Worm (Caenorhabditis elegans) whole organism, L2 larva: ENCODE results near the gene C09G9.5.

ENCODE experiments used
- C34F6.9 ChIP-seq: fragments of 150-350 bp; optimal IDR thresholded peaks from 2 replicates; lab custom pipeline; 2014; ENCODE audit warnings: missing biosample characterization, missing genetic modification characterization
- F13H6.1 ChIP-seq: sonication (generic microtip); optimal IDR thresholded peaks from 2 replicates; lab custom pipeline; 2016; ENCODE audit warnings: missing genetic modification characterization, missing compliant biosample characterization
- R02D3.7 ChIP-seq: fragments of 150-350 bp; optimal IDR thresholded peaks from 2 replicates; lab custom pipeline; 2014; ENCODE audit warnings: missing biosample characterization, missing genetic modification characterization
- Y55F3AM.14 ChIP-seq: fragments of 200-800 bp; sonication (Bioruptor generic); optimal IDR thresholded peaks from 2 replicates; lab custom pipeline; 2018; ENCODE audit warnings: mild to moderate bottlenecking, missing genetic modification characterization, missing compliant biosample characterization
- ZK546.5 ChIP-seq: sonication (generic microtip); optimal IDR thresholded peaks from 2 replicates; lab custom pipeline; 2017; ENCODE audit warnings: missing biosample characterization, missing genetic modification characterization
- alr-1 ChIP-seq: fragments of 150-350 bp; optimal IDR thresholded peaks from 2 replicates; lab custom pipeline; 2014; ENCODE audit warnings: missing biosample characterization, missing genetic modification characterization
- aly-2 ChIP-seq: fragments of 150-350 bp; optimal IDR thresholded peaks from 2 replicates; lab custom pipeline; 2014; ENCODE audit warnings: missing biosample characterization, missing genetic modification characterization
- ama-1 ChIP-seq: fragments of 150-350 bp; optimal IDR thresholded peaks from 2 replicates; lab custom pipeline; 2018; ENCODE audit warnings: inconsistent platforms
- blmp-1 ChIP-seq: sonication (generic microtip); optimal IDR thresholded peaks from 2 replicates; lab custom pipeline; 2017; ENCODE audit warnings: missing genetic modification characterization, mild to moderate bottlenecking, missing compliant biosample characterization, antibody characterized with exemption, moderate library complexity; ENCODE audit not compliant: insufficient read depth
- ceh-16 ChIP-seq: fragments of 150-350 bp; optimal IDR thresholded peaks from 2 replicates; lab custom pipeline; 2014; ENCODE audit warnings: missing biosample characterization, missing genetic modification characterization
- ceh-82 ChIP-seq: fragments of 150-350 bp; optimal IDR thresholded peaks from 2 replicates; lab custom pipeline; 2014; ENCODE audit warnings: missing biosample characterization, missing genetic modification characterization
- crh-2 ChIP-seq: sonication (generic microtip); optimal IDR thresholded peaks from 2 replicates; lab custom pipeline; 2017; ENCODE audit warnings: missing biosample characterization, missing genetic modification characterization
- dmd-4 ChIP-seq: sonication (generic microtip); optimal IDR thresholded peaks from 2 replicates; lab custom pipeline; 2017; ENCODE audit warnings: missing biosample characterization, missing genetic modification characterization
- egl-27 ChIP-seq: sonication (generic microtip); optimal IDR thresholded peaks from 3 replicates; lab custom pipeline; 2017; ENCODE audit warnings: missing biosample characterization, missing genetic modification reagents, missing genetic modification characterization
- elt-1 ChIP-seq: fragments of 150-350 bp; optimal IDR thresholded peaks from 2 replicates; lab custom pipeline; 2014; ENCODE audit warnings: missing biosample characterization, missing genetic modification characterization
- elt-3 ChIP-seq: sonication (generic microtip); optimal IDR thresholded peaks from 2 replicates; lab custom pipeline; 2017; ENCODE audit warnings: missing biosample characterization, missing genetic modification characterization
- fos-1 ChIP-seq: fragments of 150-350 bp; optimal IDR thresholded peaks from 2 replicates; lab custom pipeline; 2014; ENCODE audit warnings: missing biosample characterization, missing genetic modification characterization
- gmeb-1 ChIP-seq: fragments of 150-350 bp; optimal IDR thresholded peaks from 2 replicates; lab custom pipeline; 2014; ENCODE audit warnings: missing biosample characterization, missing genetic modification characterization
- lin-11 ChIP-seq: fragments of 150-350 bp; sonication (generic microtip); optimal IDR thresholded peaks from 2 replicates; lab custom pipeline; 2014; ENCODE audit warnings: missing biosample characterization, missing genetic modification characterization, inconsistent platforms, mixed read lengths
- lin-13 ChIP-seq: fragments of 150-350 bp; optimal IDR thresholded peaks from 2 replicates; lab custom pipeline; 2014; ENCODE audit warnings: missing biosample characterization, missing genetic modification reagents, missing genetic modification characterization
- lin-39 ChIP-seq: fragments of 150-350 bp; optimal IDR thresholded peaks from 2 replicates; lab custom pipeline; 2014; ENCODE audit warnings: missing biosample characterization, missing genetic modification reagents, missing genetic modification characterization
- lsy-2 ChIP-seq, 2 experiments: fragments of 150-350 bp in 1 of 2; sonication (generic microtip) in 1 of 2; optimal IDR thresholded peaks; 2 replicates each; lab custom pipeline; 2014 to 2017; ENCODE audit warnings: missing biosample characterization in 2 of 2, missing genetic modification characterization in 2 of 2
- mab-5 ChIP-seq: fragments of 150-350 bp; optimal IDR thresholded peaks from 2 replicates; lab custom pipeline; 2014; ENCODE audit warnings: missing biosample characterization, missing genetic modification characterization
- mbf-1 ChIP-seq: sonication (generic microtip); optimal IDR thresholded peaks from 2 replicates; lab custom pipeline; 2017; ENCODE audit warnings: missing biosample characterization, missing genetic modification characterization
- mdl-1 ChIP-seq, 2 experiments: fragments of 150-350 bp in 1 of 2; sonication (generic microtip) in 1 of 2; optimal IDR thresholded peaks; 2 replicates each; lab custom pipeline; 2017; ENCODE audit warnings: missing biosample characterization in 2 of 2, missing genetic modification characterization in 2 of 2
- nhr-10 ChIP-seq: sonication (generic microtip); optimal IDR thresholded peaks from 2 replicates; lab custom pipeline; 2017; ENCODE audit warnings: missing biosample characterization, missing genetic modification characterization
- nhr-11 ChIP-seq: fragments of 150-350 bp; optimal IDR thresholded peaks from 2 replicates; lab custom pipeline; 2014; ENCODE audit warnings: missing biosample characterization, missing genetic modification characterization
- nhr-12 ChIP-seq: fragments of 150-350 bp; optimal IDR thresholded peaks from 2 replicates; lab custom pipeline; 2014; ENCODE audit warnings: missing biosample characterization, missing genetic modification characterization
- nhr-129 ChIP-seq: fragments of 150-350 bp; optimal IDR thresholded peaks from 2 replicates; lab custom pipeline; 2014; ENCODE audit warnings: missing biosample characterization, missing genetic modification characterization
- nhr-21 ChIP-seq: fragments of 150-350 bp; optimal IDR thresholded peaks from 2 replicates; lab custom pipeline; 2014; ENCODE audit warnings: missing biosample characterization, missing genetic modification characterization
- nhr-23 ChIP-seq: fragments of 150-350 bp; optimal IDR thresholded peaks from 2 replicates; lab custom pipeline; 2014; ENCODE audit warnings: missing biosample characterization, missing genetic modification reagents, missing genetic modification characterization
- nhr-237 ChIP-seq: fragments of 150-350 bp; optimal IDR thresholded peaks from 2 replicates; lab custom pipeline; 2014; ENCODE audit warnings: missing biosample characterization, missing genetic modification characterization
- nhr-25 ChIP-seq: fragments of 150-350 bp; sonication (generic microtip); optimal IDR thresholded peaks from 3 replicates; lab custom pipeline; 2014; ENCODE audit warnings: missing biosample characterization, missing genetic modification characterization
- nhr-6 ChIP-seq: fragments of 150-350 bp; optimal IDR thresholded peaks from 2 replicates; lab custom pipeline; 2014; ENCODE audit warnings: missing biosample characterization, missing genetic modification characterization
- nhr-77 ChIP-seq: fragments of 150-350 bp; optimal IDR thresholded peaks from 2 replicates; lab custom pipeline; 2014; ENCODE audit warnings: missing biosample characterization, missing genetic modification characterization
- peb-1 ChIP-seq: fragments of 150-350 bp; optimal IDR thresholded peaks from 2 replicates; lab custom pipeline; 2014; ENCODE audit warnings: missing biosample characterization, missing genetic modification characterization
- sem-4 ChIP-seq: fragments of 150-350 bp; optimal IDR thresholded peaks from 2 replicates; lab custom pipeline; 2014; ENCODE audit warnings: missing biosample characterization, missing genetic modification reagents, missing genetic modification characterization
- skn-1 ChIP-seq: sonication (generic microtip); optimal IDR thresholded peaks from 2 replicates; lab custom pipeline; 2017; ENCODE audit warnings: missing biosample characterization, missing genetic modification characterization
- sma-3 ChIP-seq: sonication (generic microtip); optimal IDR thresholded peaks from 2 replicates; lab custom pipeline; 2016; ENCODE audit warnings: missing genetic modification reagents, missing genetic modification characterization, missing compliant biosample characterization
- sma-9 ChIP-seq, 2 experiments: fragments of 150-350 bp in 1 of 2; sonication (generic microtip) in 1 of 2; optimal IDR thresholded peaks; 2 replicates each; lab custom pipeline; 2014 to 2016; ENCODE audit warnings: missing genetic modification characterization in 2 of 2, mild to moderate bottlenecking in 1 of 2, missing biosample characterization in 1 of 2, missing compliant biosample characterization in 1 of 2, missing genetic modification reagents in 1 of 2, moderate library complexity in 1 of 2
- snpc-4 ChIP-seq: fragments of 150-350 bp; optimal IDR thresholded peaks from 2 replicates; lab custom pipeline; 2014; ENCODE audit warnings: missing biosample characterization, missing genetic modification characterization
- unc-39 ChIP-seq: fragments of 150-350 bp; optimal IDR thresholded peaks from 2 replicates; lab custom pipeline; 2014; ENCODE audit warnings: missing biosample characterization, missing genetic modification characterization
- unc-55 ChIP-seq: fragments of 150-350 bp; sonication (generic microtip); optimal IDR thresholded peaks from 3 replicates; lab custom pipeline; 2014; ENCODE audit warnings: missing biosample characterization, missing genetic modification reagents, missing genetic modification characterization
- unc-62 ChIP-seq: fragments of 150-350 bp; optimal IDR thresholded peaks from 2 replicates; lab custom pipeline; 2014; ENCODE audit warnings: missing biosample characterization, missing genetic modification reagents, missing genetic modification characterization
- zag-1 ChIP-seq: fragments of 150-350 bp; optimal IDR thresholded peaks from 2 replicates; lab custom pipeline; 2014; ENCODE audit warnings: missing biosample characterization, missing genetic modification characterization
- ztf-1 ChIP-seq: fragments of 200-800 bp; sonication (Bioruptor generic); conservative IDR thresholded peaks from 2 replicates; pipeline ENCODE4 v1.3.6; 2022; ENCODE audit warnings: missing genetic modification characterization, missing compliant biosample characterization
- ztf-11 ChIP-seq: sonication (generic microtip); optimal IDR thresholded peaks from 2 replicates; lab custom pipeline; 2017; ENCODE audit warnings: missing biosample characterization, missing genetic modification characterization
- ztf-4 ChIP-seq: fragments of 150-350 bp; optimal IDR thresholded peaks from 2 replicates; lab custom pipeline; 2014; ENCODE audit warnings: missing biosample characterization, missing genetic modification characterization

Gene C09G9.5

DNA sequence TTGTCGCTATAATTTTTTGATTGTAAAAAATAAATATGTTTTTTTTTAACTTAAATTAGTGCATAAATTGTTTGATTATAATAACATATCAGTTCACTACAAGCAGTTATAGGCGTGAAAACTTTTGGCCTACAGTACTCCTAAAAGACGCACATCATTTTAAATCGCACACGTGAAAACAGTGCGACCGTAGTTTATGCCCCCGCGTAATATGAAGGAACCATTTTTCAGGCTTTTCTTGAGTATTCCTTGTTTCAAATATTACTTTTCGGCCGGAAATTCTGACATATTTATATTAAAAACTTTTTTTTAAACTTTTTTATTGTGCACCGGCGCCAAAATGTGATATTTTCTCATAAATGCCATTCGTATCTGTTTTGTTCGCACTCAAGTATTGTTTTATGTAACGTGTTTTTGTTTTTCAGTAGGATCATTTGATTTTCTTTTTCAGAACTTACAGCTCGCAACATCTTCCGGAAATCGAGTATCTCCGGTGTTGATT lies 2.2 kb downstream of the C09G9.5 start, which contains the start of gene oma-1:
Gene oma-1 (plus strand): TSS at position 452 of the 502 bp plus-strand sequence.
- TF ChIP-seq dmd-4 (tag; lab: Kevin White, UChicago), result no peak
- TF ChIP-seq ZK546.5 (tag; lab: Kevin White, UChicago), result no peak
- no peak for TF ChIP-seq lsy-2 (tag; optimal IDR thresholded peaks at IDR 0.05; lab: Kevin White, UChicago)
- no peak for TF ChIP-seq lin-39 (tag; lab: Kevin White, UChicago)
- no peak for TF ChIP-seq elt-3 (tag; lab: Kevin White, UChicago)
- no peak for TF ChIP-seq lin-13 (GFP tag; lab: Kevin White, UChicago)
- no peak for TF ChIP-seq unc-55 (GFP tag; lab: Kevin White, UChicago)
- TF ChIP-seq crh-2, result no peak
- TF ChIP-seq ztf-1 (GFP tag; lab: Robert Waterston, UW), result no peak
- no peak for TF ChIP-seq nhr-25 (tag; lab: Kevin White, UChicago)
- no peak for TF ChIP-seq ceh-82 (tag; lab: Kevin White, UChicago)
- no peak for TF ChIP-seq sem-4 (tag; lab: Kevin White, UChicago)
- TF ChIP-seq sma-9 (GFP tag; optimal IDR thresholded peaks at IDR 0.05; lab: Kevin White, UChicago), result no peak
- TF ChIP-seq sma-9 (tag; optimal IDR thresholded peaks at IDR 0.05; lab: Kevin White, UChicago), result no peak
- TF ChIP-seq, all 48 proteins: peak for 0

DNA sequence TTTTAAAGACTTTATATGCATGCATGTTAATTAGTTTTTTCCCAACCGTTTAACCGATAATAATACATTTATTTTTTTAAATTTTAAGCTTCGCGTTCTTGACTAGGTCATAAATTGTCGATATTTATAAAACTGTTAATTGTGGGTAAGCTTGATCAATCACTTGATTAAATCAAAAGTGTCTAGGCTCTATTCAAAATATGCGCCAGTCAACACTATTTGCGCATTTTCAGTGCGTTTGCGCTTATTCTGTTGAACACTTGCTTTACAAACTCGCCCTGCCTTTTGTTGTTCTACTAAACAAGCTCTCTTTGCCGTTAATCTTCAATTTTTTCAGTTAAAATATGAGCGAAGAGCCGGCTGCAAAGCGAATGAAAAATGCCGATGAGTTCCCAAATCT lies 4.8 kb downstream of the C09G9.5 start, which contains the start of gene spr-2:
Gene spr-2 (plus strand): TSS at position 332 of the 400 bp plus-strand sequence.
- TF ChIP-seq C34F6.9 (tag; lab: Kevin White, UChicago) (peak; percentile 91), egl-27 (tag; lab: Kevin White, UChicago) (no peak), alr-1 (tag; lab: Kevin White, UChicago) (no peak), gmeb-1 (tag; lab: Kevin White, UChicago) (peak; percentile 89), ztf-11 (tag; lab: Kevin White, UChicago) (no peak), nhr-6 (tag; lab: Kevin White, UChicago) (peak; percentile 62), ztf-1 (GFP tag; lab: Robert Waterston, UW) (no peak), F13H6.1 (peak; percentile 67), ama-1 (lab: Kevin White, UChicago) (no peak), sma-9 (GFP tag; optimal IDR thresholded peaks at IDR 0.05; lab: Kevin White, UChicago) (peak; percentile 75), sma-9 (tag; optimal IDR thresholded peaks at IDR 0.05; lab: Kevin White, UChicago) (no peak), nhr-11 (no peak), zag-1 (tag; lab: Kevin White, UChicago) (no peak), nhr-129 (tag; lab: Kevin White, UChicago) (peak; percentile 72), ceh-16 (tag; lab: Kevin White, UChicago) (no peak), ZK546.5 (tag; lab: Kevin White, UChicago) (no peak), crh-2 (peak; percentile 80), ceh-82 (tag; lab: Kevin White, UChicago) (no peak), peb-1 (no peak), R02D3.7 (tag; lab: Kevin White, UChicago) (no peak), aly-2 (tag; lab: Kevin White, UChicago) (no peak), elt-1 (tag; lab: Kevin White, UChicago) (no peak), fos-1 (tag; lab: Kevin White, UChicago) (peak; percentile 40), nhr-21 (tag; lab: Kevin White, UChicago) (peak; percentile 56), ztf-4 (tag; lab: Kevin White, UChicago) (peak; percentile 4), dmd-4 (tag; lab: Kevin White, UChicago) (no peak), blmp-1 (no peak), mdl-1 (tag; optimal IDR thresholded peaks at IDR 0.05; lab: Kevin White, UChicago) (no peak), skn-1 (tag; lab: Kevin White, UChicago) (no peak), lin-13 (GFP tag; lab: Kevin White, UChicago) (peak; percentile 72), unc-39 (tag; lab: Kevin White, UChicago) (no peak), nhr-23 (tag; lab: Kevin White, UChicago) (no peak), lsy-2 (tag; optimal IDR thresholded peaks at IDR 0.05; lab: Kevin White, UChicago) (peak; percentile 60 to 90), unc-55 (GFP tag; lab: Kevin White, UChicago) (peak; percentile 90), nhr-10 (tag; lab: Kevin White, UChicago) (peak; percentile 32), nhr-77 (tag; lab: Kevin White, UChicago) (no peak), unc-62 (GFP tag; lab: Kevin White, UChicago) (no peak), mab-5 (tag; lab: Kevin White, UChicago) (peak; percentile 20), sma-3 (GFP tag; lab: Kevin White, UChicago) (peak; percentile 70), sem-4 (tag; lab: Kevin White, UChicago) (peak; percentile 56), nhr-12 (tag; lab: Kevin White, UChicago) (no peak), lin-39 (tag; lab: Kevin White, UChicago) (no peak), lin-11 (peak; percentile 38), nhr-237 (tag; lab: Kevin White, UChicago) (no peak), mbf-1 (tag; lab: Kevin White, UChicago) (no peak), Y55F3AM.14 (GFP tag; lab: Kevin White, UChicago) (no peak), elt-3 (tag; lab: Kevin White, UChicago) (no peak), nhr-25 (tag; lab: Kevin White, UChicago) (peak; percentile 71), snpc-4 (peak; percentile 25)
- TF ChIP-seq, all 48 proteins: peak for 20
